Fruit fly (Drosophila melanogaster) whole organism, wandering third instar larva: ENCODE results near the gene CG6621.

Source experiments
- Abd-B ChIP-seq: fragments of >200 bp; optimal IDR thresholded peaks from 2 replicates; lab custom pipeline; 2017; ENCODE audit warnings: missing biosample characterization, missing genetic modification characterization
- CG32264 ChIP-seq: fragments of 200-800 bp; sonication (Bioruptor generic); optimal IDR thresholded peaks from 2 replicates; lab custom pipeline; 2016; ENCODE audit warnings: missing biosample characterization, missing genetic modification characterization
- CG9705 ChIP-seq: fragments of 200-800 bp; sonication (Bioruptor generic); optimal IDR thresholded peaks from 2 replicates; lab custom pipeline; 2018; ENCODE audit warnings: missing biosample characterization, mild to moderate bottlenecking, missing genetic modification characterization
- CrebA ChIP-seq: fragments of 200-800 bp; sonication (Bioruptor generic); optimal IDR thresholded peaks from 2 replicates; lab custom pipeline; 2016; ENCODE audit warnings: missing biosample characterization, mild to moderate bottlenecking, missing genetic modification characterization, borderline replicate concordance
- Dfd ChIP-seq: fragments of >200 bp; optimal IDR thresholded peaks from 2 replicates; lab custom pipeline; 2017; ENCODE audit warnings: missing biosample characterization, missing genetic modification characterization
- Dif ChIP-seq: fragments of 200-275, 200-300 bp; sonication (Bioruptor generic); optimal IDR thresholded peaks from 2 replicates; lab custom pipeline; 2018; ENCODE audit warnings: missing biosample characterization, missing genetic modification characterization; ENCODE audit not compliant: partially characterized antibody
- GATAd ChIP-seq: sonication (Bioruptor generic); optimal IDR thresholded peaks from 2 replicates; lab custom pipeline; 2016; ENCODE audit warnings: missing biosample characterization, missing genetic modification characterization
- HLH106 ChIP-seq: fragments of 200-800 bp; optimal IDR thresholded peaks from 3 replicates; lab custom pipeline; 2019; ENCODE audit warnings: missing biosample characterization, mild to moderate bottlenecking, missing genetic modification characterization, moderate library complexity
- Hnf4 ChIP-seq: fragments of 200-800 bp; sonication (Bioruptor generic); optimal IDR thresholded peaks from 2 replicates; lab custom pipeline; 2016; ENCODE audit warnings: missing biosample characterization, mild to moderate bottlenecking, missing genetic modification characterization
- Hr78 ChIP-seq: fragments of >200 bp; optimal IDR thresholded peaks from 2 replicates; lab custom pipeline; 2017; ENCODE audit warnings: missing biosample characterization, missing genetic modification characterization
- Hr83 ChIP-seq: fragments of 200-300 bp; sonication (Bioruptor generic); optimal IDR thresholded peaks from 2 replicates; lab custom pipeline; 2016; ENCODE audit warnings: missing biosample characterization, mild to moderate bottlenecking, missing genetic modification characterization, moderate library complexity; ENCODE audit not compliant: poor library complexity, severe bottlenecking
- Jra ChIP-seq: sonication (Bioruptor generic); optimal IDR thresholded peaks from 2 replicates; lab custom pipeline; 2016; ENCODE audit warnings: missing biosample characterization, missing genetic modification characterization
- Mio ChIP-seq: sonication (Bioruptor generic); optimal IDR thresholded peaks from 2 replicates; lab custom pipeline; 2016; ENCODE audit warnings: missing biosample characterization, missing genetic modification characterization
- Myc ChIP-seq: fragments of >200 bp; optimal IDR thresholded peaks from 2 replicates; lab custom pipeline; 2017
- N ChIP-seq: fragments of >200 bp; optimal IDR thresholded peaks from 2 replicates; lab custom pipeline; 2018; ENCODE audit warnings: missing biosample characterization, missing external identifiers, missing genetic modification characterization
- OdsH ChIP-seq: fragments of 200-800 bp; sonication (Bioruptor generic); optimal IDR thresholded peaks from 2 replicates; lab custom pipeline; 2016; ENCODE audit warnings: missing biosample characterization, mild to moderate bottlenecking, missing genetic modification characterization
- Rel ChIP-seq, 2 experiments: fragments of 200-800 bp; sonication (Bioruptor generic) in 1 of 2; optimal IDR thresholded peaks; 2 replicates in 1 of 2; 3 replicates in 1 of 2; lab custom pipeline; 2016 to 2019; ENCODE audit warnings: mild to moderate bottlenecking in 2 of 2, missing biosample characterization in 2 of 2, missing genetic modification characterization in 2 of 2, moderate library complexity in 1 of 2
- Sp1 ChIP-seq: fragments of 200-800 bp; sonication (Bioruptor generic); optimal IDR thresholded peaks from 3 replicates; lab custom pipeline; 2019; ENCODE audit warnings: missing biosample characterization, mild to moderate bottlenecking, missing genetic modification characterization, moderate library complexity
- Vsx2 ChIP-seq: fragments of 200-300, 225-300 bp; sonication (Bioruptor generic); optimal IDR thresholded peaks from 2 replicates; lab custom pipeline; 2018; ENCODE audit warnings: missing biosample characterization, missing genetic modification characterization; ENCODE audit not compliant: partially characterized antibody
- br ChIP-seq: fragments of 200-800 bp; sonication (Bioruptor generic); optimal IDR thresholded peaks from 2 replicates; lab custom pipeline; 2016; ENCODE audit warnings: missing biosample characterization, missing genetic modification characterization
- brk ChIP-seq: fragments of 200-800 bp; sonication (Bioruptor generic); optimal IDR thresholded peaks from 2 replicates; lab custom pipeline; 2016; ENCODE audit warnings: missing biosample characterization, mild to moderate bottlenecking, missing genetic modification characterization
- dl ChIP-seq, 2 experiments: fragments of 175-275, 200-275 bp in 1 of 2; fragments of 200-275 bp in 1 of 2; sonication (Bioruptor generic); optimal IDR thresholded peaks; lab custom pipeline; 2018; ENCODE audit warnings: mild to moderate bottlenecking in 2 of 2, missing biosample characterization in 2 of 2, missing genetic modification characterization in 2 of 2, moderate library complexity in 2 of 2; ENCODE audit not compliant: partially characterized antibody in 2 of 2, insufficient read depth in 1 of 2
- dmrt93B ChIP-seq: fragments of 200-800 bp; sonication (Bioruptor generic); optimal IDR thresholded peaks from 2 replicates; lab custom pipeline; 2018; ENCODE audit warnings: missing biosample characterization, mild to moderate bottlenecking, missing genetic modification characterization
- dsf ChIP-seq: sonication (Bioruptor generic); optimal IDR thresholded peaks from 2 replicates; lab custom pipeline; 2016; ENCODE audit warnings: missing biosample characterization, missing genetic modification characterization, borderline replicate concordance
- ey ChIP-seq: fragments of 200-800 bp; sonication (Bioruptor generic); optimal IDR thresholded peaks from 2 replicates; lab custom pipeline; 2016; ENCODE audit warnings: missing biosample characterization, missing genetic modification characterization
- foxo ChIP-seq, 2 experiments: fragments of 200-800 bp; sonication (Bioruptor generic); optimal IDR thresholded peaks; 2 replicates in 1 of 2; 3 replicates in 1 of 2; lab custom pipeline; 2016 to 2017; ENCODE audit warnings: missing biosample characterization in 2 of 2, missing genetic modification characterization in 2 of 2
- fru ChIP-seq: fragments of 200-800 bp; sonication (Bioruptor generic); optimal IDR thresholded peaks from 3 replicates; lab custom pipeline; 2016; ENCODE audit warnings: missing biosample characterization, mild to moderate bottlenecking, missing genetic modification characterization
- h ChIP-seq: fragments of 200-800 bp; sonication (Bioruptor generic); optimal IDR thresholded peaks from 3 replicates; lab custom pipeline; 2016; ENCODE audit warnings: missing biosample characterization, mild to moderate bottlenecking, missing genetic modification characterization
- jim ChIP-seq: fragments of 175-275, 200-325 bp; sonication (Bioruptor generic); optimal IDR thresholded peaks from 2 replicates; lab custom pipeline; 2016; ENCODE audit warnings: missing biosample characterization, mild to moderate bottlenecking, missing genetic modification characterization
- lola ChIP-seq: fragments of >200 bp; optimal IDR thresholded peaks from 2 replicates; lab custom pipeline; 2017; ENCODE audit warnings: missing biosample characterization, missing genetic modification characterization
- pan ChIP-seq: fragments of >200 bp; optimal IDR thresholded peaks from 2 replicates; lab custom pipeline; 2017
- psq ChIP-seq: fragments of 200-800 bp; sonication (Bioruptor generic); optimal IDR thresholded peaks from 3 replicates; lab custom pipeline; 2017; ENCODE audit warnings: missing biosample characterization, mild to moderate bottlenecking, missing genetic modification characterization, moderate library complexity
- rgr ChIP-seq: fragments of 200-800 bp; sonication (Bioruptor generic); optimal IDR thresholded peaks from 3 replicates; lab custom pipeline; 2016; ENCODE audit warnings: missing biosample characterization, mild to moderate bottlenecking, missing genetic modification characterization
- sage ChIP-seq: fragments of 200-800 bp; sonication (Bioruptor generic); optimal IDR thresholded peaks from 2 replicates; lab custom pipeline; 2016; ENCODE audit warnings: missing biosample characterization, mild to moderate bottlenecking, missing genetic modification characterization
- sv ChIP-seq: fragments of 200-800 bp; sonication (Bioruptor generic); optimal IDR thresholded peaks from 3 replicates; lab custom pipeline; 2016; ENCODE audit warnings: missing biosample characterization, missing genetic modification characterization
- tai ChIP-seq: sonication (Bioruptor generic); optimal IDR thresholded peaks from 2 replicates; lab custom pipeline; 2016; ENCODE audit warnings: missing biosample characterization, missing genetic modification characterization
- usp ChIP-seq: fragments of >200 bp; optimal IDR thresholded peaks from 2 replicates; lab custom pipeline; 2017; ENCODE audit warnings: missing biosample characterization, missing genetic modification characterization
- woc ChIP-seq: sonication (Bioruptor generic); optimal IDR thresholded peaks from 2 replicates; lab custom pipeline; 2016; ENCODE audit warnings: missing biosample characterization, mild to moderate bottlenecking, missing genetic modification characterization

CG6621 gene

DNA sequence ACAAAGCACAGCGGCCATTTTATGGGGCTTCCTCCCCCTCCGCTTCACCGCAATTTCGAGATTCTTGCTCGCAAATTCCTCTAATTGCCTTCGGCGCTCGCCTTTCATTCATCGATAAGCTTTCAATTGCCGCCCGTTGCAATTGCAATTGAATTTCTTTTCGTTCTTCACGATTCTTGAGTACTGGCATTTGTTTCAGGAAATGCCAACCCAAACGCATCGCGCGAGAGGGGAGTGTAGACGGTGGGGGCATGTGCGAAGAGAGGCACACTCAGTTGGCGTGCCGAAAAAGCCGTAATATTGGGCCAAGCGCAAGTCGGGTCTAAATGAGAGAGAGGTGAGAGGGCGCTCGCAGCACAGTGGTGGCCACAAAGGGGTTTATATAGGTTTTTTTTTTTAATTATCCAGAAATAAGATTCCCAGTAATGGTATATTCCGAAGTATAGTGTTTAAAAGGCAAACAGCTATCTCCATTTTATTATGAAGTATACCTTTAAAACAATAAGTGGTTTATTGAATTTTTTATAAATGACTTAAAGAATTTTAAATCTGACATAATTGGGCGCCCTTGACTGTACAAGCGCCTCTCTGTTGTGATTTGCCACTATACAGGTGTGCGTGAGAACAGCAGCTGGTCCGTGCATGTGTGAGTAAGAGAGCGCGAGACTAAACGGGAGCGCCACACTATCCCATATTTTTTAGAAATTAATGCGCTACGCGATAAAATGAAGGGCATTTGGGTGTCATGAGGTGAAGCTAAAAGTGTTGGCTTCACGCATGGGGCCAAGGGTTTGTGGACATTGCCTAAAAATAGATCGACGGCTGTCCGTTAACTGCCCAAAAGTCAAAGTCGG lies 6.6 kb downstream of the CG6621 start:
- TF ChIP-seq Hr83 (GFP tag; lab: Kevin White, UChicago), result peak; percentile 3
- TF ChIP-seq Sp1 (GFP tag; lab: Kevin White, UChicago), result peak; percentile 94
- TF ChIP-seq h, result peak; percentile 96
- TF ChIP-seq brk (GFP tag; lab: Kevin White, UChicago), result peak; percentile 90
- peak; percentile 94 for TF ChIP-seq rgr
- TF ChIP-seq Rel (GFP tag; optimal IDR thresholded peaks at IDR 0.05; lab: Kevin White, UChicago), result no peak
- TF ChIP-seq Rel (tag; optimal IDR thresholded peaks at IDR 0.05; lab: Kevin White, UChicago), result peak; percentile 23
- TF ChIP-seq ey (GFP tag; lab: Kevin White, UChicago), result peak; percentile 95
- no peak for TF ChIP-seq lola (GFP tag; lab: Kevin White, UChicago)
- peak; percentile 51 for TF ChIP-seq Vsx2 (GFP tag; lab: Kevin White, UChicago)
- TF ChIP-seq psq (GFP tag; lab: Kevin White, UChicago), result peak; percentile 93
- TF ChIP-seq woc (GFP tag; lab: Kevin White, UChicago), result peak; percentile 97
- TF ChIP-seq N (GFP tag; lab: Kevin White, UChicago), result no peak
- peak; percentile 83 for TF ChIP-seq sv (GFP tag; lab: Kevin White, UChicago)
- peak; percentile 88 for TF ChIP-seq Hnf4
- TF ChIP-seq Jra (GFP tag; lab: Kevin White, UChicago), result peak; percentile 84
- TF ChIP-seq dl (GFP tag; optimal IDR thresholded peaks at IDR 0.05; lab: Kevin White, UChicago; ENCODE audit: insufficient read depth in 1 of 2, partially characterized antibody in 2 of 2), result peak; percentile 11 to 66
- TF ChIP-seq OdsH (GFP tag; lab: Kevin White, UChicago), result peak; percentile 96
- TF ChIP-seq dmrt93B (GFP tag; lab: Kevin White, UChicago), result peak; percentile 79
- TF ChIP-seq pan (lab: Kevin White, UChicago), result no peak
- no peak for TF ChIP-seq GATAd (GFP tag; lab: Kevin White, UChicago)
- TF ChIP-seq usp (GFP tag; lab: Kevin White, UChicago), result no peak
- TF ChIP-seq CG32264 (GFP tag; lab: Kevin White, UChicago), result peak; percentile 71
- TF ChIP-seq sage (GFP tag; lab: Kevin White, UChicago), result peak; percentile 78
- TF ChIP-seq fru (GFP tag; lab: Kevin White, UChicago), result peak; percentile 96
- TF ChIP-seq Dif (GFP tag; lab: Kevin White, UChicago), result peak; percentile 69
- TF ChIP-seq dsf, result peak; percentile 59
- TF ChIP-seq foxo (GFP tag; optimal IDR thresholded peaks at IDR 0.05; lab: Kevin White, UChicago), result peak; percentile 47 to 97
- no peak for TF ChIP-seq Hr78 (GFP tag; lab: Kevin White, UChicago)
- TF ChIP-seq Myc (lab: Kevin White, UChicago), result no peak
- peak; percentile 49 for TF ChIP-seq Mio (GFP tag; lab: Kevin White, UChicago)
- no peak for TF ChIP-seq CrebA (GFP tag; lab: Kevin White, UChicago)
- peak; percentile 84 for TF ChIP-seq HLH106 (tag; lab: Kevin White, UChicago)
- TF ChIP-seq jim, result no peak
- TF ChIP-seq br (GFP tag; lab: Kevin White, UChicago), result peak; percentile 93
- peak; percentile 71 for TF ChIP-seq CG9705 (GFP tag; lab: Kevin White, UChicago)
- no peak for TF ChIP-seq Dfd (GFP tag; lab: Kevin White, UChicago)
- no peak for TF ChIP-seq tai
- TF ChIP-seq Abd-B, result no peak
- TF ChIP-seq, all 38 proteins: peak for 26
